Worm (Caenorhabditis elegans): ENCODE results near the gene unc-112.

Gene unc-112

DNA sequence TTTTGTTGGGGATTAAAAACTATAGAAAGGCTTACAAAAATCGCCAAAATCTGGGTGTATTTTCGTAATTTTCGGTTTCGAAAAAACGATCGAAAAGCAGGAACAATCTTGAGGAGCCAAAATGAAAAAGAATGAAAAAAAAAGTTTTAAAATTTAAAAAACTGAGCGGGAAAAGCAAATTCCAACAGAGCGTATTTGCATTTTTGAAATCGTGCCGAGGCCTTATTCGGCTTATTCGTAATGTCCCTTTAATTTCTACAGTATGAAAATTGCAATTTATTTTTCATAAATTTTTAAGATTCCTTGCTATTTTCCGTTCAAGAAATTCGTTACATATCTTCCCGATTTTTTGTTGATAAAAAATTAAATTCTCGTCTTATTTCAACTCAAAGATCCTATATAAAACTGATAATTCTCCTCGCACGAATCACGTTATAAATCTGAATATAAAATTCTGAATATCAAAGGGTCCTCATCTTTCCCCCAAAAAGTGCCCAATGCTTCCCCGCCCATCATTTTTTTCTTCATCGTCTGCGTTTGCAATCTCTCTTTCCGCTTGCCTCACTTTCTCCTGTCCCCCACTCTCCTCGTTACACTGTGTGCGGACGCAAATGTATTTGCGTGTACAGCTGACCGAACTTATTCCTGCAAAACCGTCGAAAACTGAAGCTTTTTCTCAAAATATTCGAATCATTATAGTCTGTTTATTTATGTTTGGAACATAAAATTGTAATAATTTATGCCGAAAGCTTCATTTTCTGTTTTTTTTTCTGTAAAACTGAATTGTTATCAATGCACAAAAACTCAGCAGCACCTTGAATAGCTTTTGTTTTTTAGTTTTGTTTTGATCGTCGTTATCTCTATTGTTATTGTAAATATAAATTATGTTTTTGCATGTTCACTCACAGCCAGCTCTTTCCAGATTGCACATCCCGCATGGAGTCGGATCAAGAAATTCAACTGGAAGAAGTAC lies 50.4 kb downstream of the unc-112 start, which contains the start of the genes rfc-1 and pmp-3:
rfc-1 (minus strand) TSS at position 163 of the 973 bp plus-strand sequence.
pmp-3 (plus strand) TSS at position 923 of the 973 bp plus-strand sequence.
- TF ChIP-seq tlp-1 (tag; optimal IDR thresholded peaks at IDR 0.05) (no peak), nhr-71 (tag; optimal IDR thresholded peaks at IDR 0.05) (peak; percentile 42), dsc-1 (tag; optimal IDR thresholded peaks at IDR 0.05) (peak; percentile 2), lin-35 (GFP tag; optimal IDR thresholded peaks at IDR 0.05) (peak; percentile 79 to 93), efl-3 (GFP tag; optimal IDR thresholded peaks at IDR 0.05) (no peak), snpc-4 (tag; optimal IDR thresholded peaks at IDR 0.05) (no peak), skn-1 (tag; optimal IDR thresholded peaks at IDR 0.05) (peak; percentile 22), vab-15 (tag; optimal IDR thresholded peaks at IDR 0.05) (no peak), irx-1 (tag; optimal IDR thresholded peaks at IDR 0.05) (peak; percentile 5), jun-1 (tag; optimal IDR thresholded peaks at IDR 0.05) (no peak), lin-39 (tag; optimal IDR thresholded peaks at IDR 0.05) (no peak), ceh-8 (GFP tag; optimal IDR thresholded peaks at IDR 0.05) (no peak), sup-37 (GFP tag; optimal IDR thresholded peaks at IDR 0.05) (no peak), mab-9 (GFP tag; IDR thresholded peaks at IDR 0.05) (no peak), elt-3 (tag; optimal IDR thresholded peaks at IDR 0.05) (no peak), efl-1 (optimal IDR thresholded peaks at IDR 0.05) (peak; percentile 87 to 93), efl-1 (GFP tag; optimal IDR thresholded peaks at IDR 0.05 in 1 of 2) (peak; percentile 88 to 99), nhr-77 (tag; optimal IDR thresholded peaks at IDR 0.05) (no peak), fkh-4 (tag; optimal IDR thresholded peaks at IDR 0.05; ENCODE audit: borderline replicate concordance) (no peak), lin-14 (GFP tag; optimal IDR thresholded peaks at IDR 0.05) (peak; percentile 42), isw-1 (GFP tag; IDR thresholded peaks at IDR 0.05) (no peak), zip-4 (GFP tag; optimal IDR thresholded peaks at IDR 0.05) (no peak), nhr-12 (tag; optimal IDR thresholded peaks at IDR 0.05) (no peak), dpl-1 (GFP tag; optimal IDR thresholded peaks at IDR 0.05) (peak; percentile 82 to 88 (median 86)), nhr-20 (tag; optimal IDR thresholded peaks at IDR 0.05) (peak; percentile 30), unc-130 (tag; optimal IDR thresholded peaks at IDR 0.05) (peak; percentile 5), snu-23 (GFP tag; optimal IDR thresholded peaks at IDR 0.05) (peak; percentile 36), ces-1 (GFP tag; optimal IDR thresholded peaks at IDR 0.05) (no peak), ceh-63 (GFP tag; optimal IDR thresholded peaks at IDR 0.05) (no peak), mep-1 (tag; optimal IDR thresholded peaks at IDR 0.05) (no peak), tbx-2 (tag; optimal IDR thresholded peaks at IDR 0.05) (peak; percentile 22), ama-1 (optimal IDR thresholded peaks at IDR 0.05) (no peak), hlh-4 (tag; optimal IDR thresholded peaks at IDR 0.05) (no peak), unc-62 (GFP tag; optimal IDR thresholded peaks at IDR 0.05) (no peak), nhr-28 (tag; optimal IDR thresholded peaks at IDR 0.05) (no peak), swsn-7 (tag; optimal IDR thresholded peaks at IDR 0.05) (peak; percentile 9), mdl-1 (tag; optimal IDR thresholded peaks at IDR 0.05) (no peak), blmp-1 (tag; optimal IDR thresholded peaks at IDR 0.05) (peak; percentile 93), fos-1 (tag; optimal IDR thresholded peaks at IDR 0.05) (no peak), rnt-1 (tag; optimal IDR thresholded peaks at IDR 0.05) (peak; percentile 20), nhr-85 (tag) (peak; percentile 20), fkh-8 (tag; optimal IDR thresholded peaks at IDR 0.05) (peak; percentile 12), lin-15B (tag; optimal IDR thresholded peaks at IDR 0.05) (peak; percentile 29), ztf-4 (tag; optimal IDR thresholded peaks at IDR 0.05) (no peak), lsy-2 (tag; optimal IDR thresholded peaks at IDR 0.05) (peak; percentile 7 to 74)

Data from whole organism, L1 larva.